Worm (Caenorhabditis elegans) whole organism, midembryonic: ENCODE data around the gene wht-7.

Experiments
- T22C8.4 ChIP-seq: fragments of 200-800 bp; sonication (Bioruptor generic); IDR thresholded peaks from 2 replicates; pipeline ENCODE4 v1.3.6; 2022; ENCODE audit warnings: missing genetic modification characterization, missing compliant biosample characterization
- cog-1 ChIP-seq: sonication (generic microtip); optimal IDR thresholded peaks from 2 replicates; lab custom pipeline; 2016; ENCODE audit warnings: missing genetic modification characterization, missing compliant biosample characterization
- flt-1 ChIP-seq: fragments of 200-800 bp; sonication (Bioruptor generic); IDR thresholded peaks from 2 replicates; pipeline ENCODE4 v1.3.6; 2022; ENCODE audit warnings: missing genetic modification characterization, missing compliant biosample characterization
- ztf-23 ChIP-seq: fragments of 200-800 bp; sonication (Bioruptor generic); IDR thresholded peaks from 2 replicates; pipeline ENCODE4 v1.3.6; 2022; ENCODE audit warnings: missing genetic modification reagents, missing genetic modification characterization, missing compliant biosample characterization
- ztf-29 ChIP-seq: fragments of 200-800 bp; sonication (Bioruptor generic); IDR thresholded peaks from 2 replicates; pipeline ENCODE4 v1.3.6; 2022; ENCODE audit warnings: missing genetic modification reagents, missing genetic modification characterization, missing compliant biosample characterization

- TF ChIP-seq flt-1 (GFP tag; lab: Robert Waterston, UW) (no peak), T22C8.4 (GFP tag; lab: Robert Waterston, UW) (no peak), ztf-29 (GFP tag; lab: Robert Waterston, UW) (no peak), cog-1 (no peak), ztf-23 (no peak)
Observed at ce11 chrIII:6166634-6167033, 17.2 kb upstream of the wht-7 start.
